Worm (Caenorhabditis elegans) whole organism, L1 larva: Measurements from ENCODE around the gene str-90.

Experiments
- efl-3 ChIP-seq: fragments of 200-800 bp; sonication (Bioruptor generic); optimal IDR thresholded peaks from 2 replicates; lab custom pipeline; 2018; ENCODE audit warnings: mild to moderate bottlenecking, missing genetic modification characterization, missing compliant biosample characterization
- ets-5 ChIP-seq: fragments of 200-800 bp; sonication (Bioruptor generic); IDR thresholded peaks from 2 replicates; pipeline ENCODE4 v1.3.6; 2022; ENCODE audit warnings: missing genetic modification characterization, missing compliant biosample characterization
- sup-37 ChIP-seq: fragments of 200-800 bp; sonication (Bioruptor generic); optimal IDR thresholded peaks from 2 replicates; lab custom pipeline; 2018; ENCODE audit warnings: mild to moderate bottlenecking, missing genetic modification characterization, missing compliant biosample characterization
- unc-62 ChIP-seq: fragments of 150-350 bp; optimal IDR thresholded peaks from 2 replicates; lab custom pipeline; 2014; ENCODE audit warnings: missing biosample characterization, missing genetic modification reagents, missing genetic modification characterization
- ztf-11 ChIP-seq, 2 experiments: sonication (generic microtip); optimal IDR thresholded peaks; 2 replicates each; lab custom pipeline; 2016 to 2017; ENCODE audit warnings: missing genetic modification characterization in 2 of 2, missing biosample characterization in 1 of 2, missing compliant biosample characterization in 1 of 2

ce11 chrV:8129719-8130118 lies 26.7 kb downstream of the str-90 start:
- TF ChIP-seq ztf-11 (tag; optimal IDR thresholded peaks at IDR 0.05; lab: Kevin White, UChicago), result no peak
- no peak for TF ChIP-seq ets-5
- TF ChIP-seq efl-3 (GFP tag; lab: Kevin White, UChicago), result no peak
- no peak for TF ChIP-seq sup-37 (GFP tag; lab: Kevin White, UChicago)
- no peak for TF ChIP-seq unc-62 (GFP tag; lab: Kevin White, UChicago)
